Fruit fly (Drosophila melanogaster) whole organism, embryonic: ENCODE data around the gene CG44008.

Experiments used
- CG10543 ChIP-seq: fragments of 200-800 bp; sonication (Bioruptor generic); optimal IDR thresholded peaks from 3 replicates; lab custom pipeline; 2017; ENCODE audit warnings: missing biosample characterization, mild to moderate bottlenecking, missing genetic modification characterization, moderate library complexity
- CG3726 ChIP-seq: fragments of 200-800 bp; sonication (Bioruptor generic); IDR thresholded peaks from 3 replicates; pipeline ENCODE4, ENCODE4 v1.3.6; 2022; ENCODE audit warnings: missing biosample characterization, missing genetic modification characterization
- Meics ChIP-seq: fragments of 200-800 bp; sonication (Bioruptor generic); optimal IDR thresholded peaks from 2 replicates; lab custom pipeline; 2017; ENCODE audit warnings: missing biosample characterization, mild to moderate bottlenecking, missing genetic modification characterization

DNA sequence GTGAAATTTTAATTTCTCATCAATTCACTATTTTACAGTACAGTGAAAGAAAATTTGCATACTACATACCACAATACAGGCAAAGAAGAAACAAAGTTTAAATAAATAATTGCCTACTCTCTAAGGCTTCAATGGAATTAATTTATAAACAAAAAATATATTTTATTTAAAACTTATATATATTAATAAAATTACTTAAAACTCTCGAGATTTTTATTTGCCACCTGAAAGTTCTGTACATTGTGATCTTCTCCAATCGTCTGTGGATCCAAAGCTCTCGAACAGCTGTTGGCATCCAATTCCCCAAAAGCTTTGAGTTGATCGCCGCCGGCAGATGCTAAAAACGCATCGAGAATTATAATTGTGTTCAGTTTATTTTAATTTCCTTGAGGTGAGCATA is 7.4 kb upstream of the CG44008 start, which contains the start of gene Mal-B2:
- TF ChIP-seq CG10543 (GFP tag; lab: Kevin White, UChicago) (no peak), CG3726 (GFP tag; lab: Robert Waterston, UW) (no peak), Meics (GFP tag; lab: Kevin White, UChicago) (peak; percentile 2)
